Worm (Caenorhabditis elegans): ENCODE results near the gene cyp-37B1.

DNA sequence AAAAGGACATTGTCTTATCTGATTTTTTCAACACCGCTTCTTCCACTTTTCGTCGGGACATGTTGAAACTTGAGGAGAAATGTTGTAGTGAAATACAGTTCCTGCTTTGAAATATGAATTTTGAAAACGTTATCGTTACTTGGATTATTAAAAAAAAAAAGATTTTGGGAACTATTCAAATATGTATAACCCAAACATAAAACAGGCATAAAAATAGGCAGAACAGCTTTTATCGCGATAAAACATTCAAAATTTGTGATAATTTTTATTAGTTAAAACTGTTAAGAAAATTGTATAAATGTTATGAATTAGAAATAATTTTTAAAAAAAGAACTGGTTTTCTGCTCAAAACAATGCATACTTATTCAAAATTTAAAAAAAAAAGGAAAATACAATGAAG, 21.5 kb upstream of the cyp-37B1 start, which contains the start of gene bgnt-1.3:
- TF ChIP-seq unc-39 (tag; optimal IDR thresholded peaks at IDR 0.05) (no peak), nhr-76 (tag; optimal IDR thresholded peaks at IDR 0.05) (no peak), daf-12 (tag; optimal IDR thresholded peaks at IDR 0.05) (no peak)
